Fruit fly (Drosophila melanogaster) whole organism, embryonic: ENCODE results near the gene CG5902.
A peak's percentile ranks its signal among the peaks of the same experiment; 100 is the strongest.

Experiments used
- Adf1 ChIP-seq: fragments of 200-800 bp; sonication (Bioruptor generic); IDR thresholded peaks from 2 replicates; pipeline ENCODE4 v1.3.6; 2022; ENCODE audit warnings: missing biosample characterization, missing genetic modification characterization
- CG10543 ChIP-seq: fragments of 200-800 bp; sonication (Bioruptor generic); optimal IDR thresholded peaks from 3 replicates; lab custom pipeline; 2017; ENCODE audit warnings: missing biosample characterization, mild to moderate bottlenecking, missing genetic modification characterization, moderate library complexity
- CG12391 ChIP-seq: fragments of 200-800 bp; sonication (Bioruptor generic); optimal IDR thresholded peaks from 3 replicates; lab custom pipeline; 2018; ENCODE audit warnings: missing biosample characterization, mild to moderate bottlenecking, missing genetic modification characterization, moderate library complexity
- CG16813 ChIP-seq: fragments of 200-800 bp; sonication (Bioruptor generic); IDR thresholded peaks from 3 replicates; pipeline ENCODE4 v1.3.6; 2022; ENCODE audit warnings: missing biosample characterization, missing genetic modification characterization; ENCODE audit not compliant: partially characterized antibody
- CG17802 ChIP-seq: fragments of 200-800 bp; sonication (Bioruptor generic); optimal IDR thresholded peaks from 2 replicates; lab custom pipeline; 2018; ENCODE audit warnings: missing biosample characterization, mild to moderate bottlenecking, missing genetic modification characterization, moderate library complexity
- CG1792 ChIP-seq: fragments of 200-800 bp; sonication (Bioruptor generic); optimal IDR thresholded peaks from 2 replicates; lab custom pipeline; 2016; ENCODE audit warnings: missing biosample characterization, missing genetic modification characterization
- CG2120 ChIP-seq: fragments of 200-800 bp; sonication (Bioruptor generic); optimal IDR thresholded peaks from 3 replicates; lab custom pipeline; 2016; ENCODE audit warnings: missing biosample characterization, missing genetic modification characterization
- CG34224 ChIP-seq: fragments of 200-800 bp; sonication (Bioruptor generic); IDR thresholded peaks from 3 replicates; pipeline ENCODE4 v1.3.6; 2022; ENCODE audit warnings: missing biosample characterization, missing genetic modification characterization; ENCODE audit not compliant: partially characterized antibody
- CG34422 ChIP-seq: fragments of 200-800 bp; sonication (Bioruptor generic); IDR thresholded peaks from 3 replicates; pipeline ENCODE4 v1.3.6; 2022; ENCODE audit warnings: missing biosample characterization, missing genetic modification characterization
- CG3838 ChIP-seq: fragments of 200-800 bp; sonication (Bioruptor generic); optimal IDR thresholded peaks from 3 replicates; lab custom pipeline; 2016; ENCODE audit warnings: missing biosample characterization, missing genetic modification characterization
- CG3847 ChIP-seq: fragments of 200-800 bp; sonication (Bioruptor generic); IDR thresholded peaks from 2 replicates; pipeline ENCODE4 v1.3.6; 2022; ENCODE audit warnings: missing biosample characterization, missing genetic modification characterization
- CG7839 ChIP-seq: fragments of 200-800 bp; sonication (Bioruptor generic); optimal IDR thresholded peaks from 3 replicates; lab custom pipeline; 2018; ENCODE audit warnings: missing biosample characterization, mild to moderate bottlenecking, missing genetic modification characterization, moderate library complexity
- CG9215 ChIP-seq: fragments of 200-800 bp; sonication (Bioruptor generic); IDR thresholded peaks from 2 replicates; pipeline ENCODE4 v1.3.6; 2022; ENCODE audit warnings: missing biosample characterization, missing genetic modification characterization
- CG9797 ChIP-seq: fragments of 200-800 bp; sonication (Bioruptor generic); optimal IDR thresholded peaks from 3 replicates; lab custom pipeline; 2018; ENCODE audit warnings: missing biosample characterization, mild to moderate bottlenecking, missing genetic modification characterization
- CG9817 ChIP-seq: fragments of 200-800 bp; sonication (Bioruptor generic); optimal IDR thresholded peaks from 2 replicates; lab custom pipeline; 2018; ENCODE audit warnings: missing biosample characterization, mild to moderate bottlenecking, missing genetic modification characterization, moderate library complexity
- CoRest ChIP-seq: fragments of 200-800 bp; sonication (Bioruptor generic); optimal IDR thresholded peaks from 3 replicates; lab custom pipeline; 2018; ENCODE audit warnings: missing biosample characterization, mild to moderate bottlenecking, missing genetic modification characterization, moderate library complexity
- Dad ChIP-seq: fragments of 200-800 bp; sonication (Bioruptor generic); optimal IDR thresholded peaks from 3 replicates; lab custom pipeline; 2016; ENCODE audit warnings: missing biosample characterization, missing genetic modification characterization
- Dp ChIP-seq: fragments of 200-800 bp; sonication (Bioruptor generic); optimal IDR thresholded peaks from 2 replicates; lab custom pipeline; 2018; ENCODE audit warnings: missing biosample characterization, mild to moderate bottlenecking, missing genetic modification characterization, moderate library complexity
- E2f2 ChIP-seq: fragments of 200-800 bp; sonication (Bioruptor generic); IDR thresholded peaks from 2 replicates; pipeline ENCODE4 v1.3.6; 2022; ENCODE audit warnings: missing biosample characterization, missing genetic modification characterization
- HLH54F ChIP-seq: fragments of 200-800 bp; sonication (Bioruptor generic); optimal IDR thresholded peaks from 3 replicates; lab custom pipeline; 2016; ENCODE audit warnings: missing biosample characterization, missing genetic modification characterization
- HmgZ ChIP-seq: fragments of 200-800 bp; sonication (Bioruptor generic); optimal IDR thresholded peaks from 2 replicates; lab custom pipeline; 2018; ENCODE audit warnings: missing biosample characterization, mild to moderate bottlenecking, missing genetic modification characterization
- Mad ChIP-seq: fragments of 200-800 bp; sonication (Bioruptor generic); optimal IDR thresholded peaks from 2 replicates; lab custom pipeline; 2016; ENCODE audit warnings: missing biosample characterization, missing genetic modification characterization
- Max ChIP-seq: fragments of 200-800 bp; sonication (Bioruptor generic); optimal IDR thresholded peaks from 2 replicates; lab custom pipeline; 2016; ENCODE audit warnings: missing biosample characterization, mild to moderate bottlenecking, missing genetic modification characterization
- Neu2 ChIP-seq: fragments of 200-800 bp; sonication (Bioruptor generic); optimal IDR thresholded peaks from 3 replicates; lab custom pipeline; 2016; ENCODE audit warnings: missing biosample characterization, missing genetic modification characterization, borderline replicate concordance
- Nf-YC ChIP-seq: fragments of 200-800 bp; optimal IDR thresholded peaks from 3 replicates; lab custom pipeline; 2019; ENCODE audit warnings: missing biosample characterization, mild to moderate bottlenecking, missing genetic modification characterization, moderate library complexity
- Sin3A ChIP-seq: fragments of >200 bp; optimal IDR thresholded peaks from 2 replicates; lab custom pipeline; 2018
- Six4 ChIP-seq: fragments of 200-800 bp; sonication (Bioruptor generic); optimal IDR thresholded peaks from 2 replicates; lab custom pipeline; 2016; ENCODE audit warnings: missing biosample characterization, missing genetic modification characterization
- Stat92E ChIP-seq, 3 experiments: fragments of >200 bp in 2 of 3; fragments of 200-800 bp in 1 of 3; sonication (Bioruptor generic) in 1 of 3; optimal IDR thresholded peaks; 2 replicates each; lab custom pipeline; 2017 to 2019; ENCODE audit warnings: missing biosample characterization in 3 of 3, missing genetic modification characterization in 3 of 3, mild to moderate bottlenecking in 1 of 3, moderate library complexity in 1 of 3
- TFAM ChIP-seq: fragments of 200-800 bp; sonication (Bioruptor generic); optimal IDR thresholded peaks from 2 replicates; lab custom pipeline; 2017; ENCODE audit warnings: missing biosample characterization, missing genetic modification characterization, inconsistent platforms
- Taf1 ChIP-seq: fragments of 200-800 bp; sonication (Bioruptor generic); IDR thresholded peaks from 2 replicates; pipeline ENCODE4 v1.3.6; 2022; ENCODE audit warnings: missing biosample characterization, missing genetic modification characterization
- ara ChIP-seq: fragments of 200-800 bp; sonication (Bioruptor generic); IDR thresholded peaks from 2 replicates; pipeline ENCODE4 v1.3.6; 2022; ENCODE audit warnings: missing biosample characterization, missing genetic modification characterization
- bsh ChIP-seq, 2 experiments: fragments of 200-800 bp; sonication (Bioruptor generic); optimal IDR thresholded peaks; 2 replicates each; lab custom pipeline; 2017 to 2018; ENCODE audit warnings: mild to moderate bottlenecking in 2 of 2, missing biosample characterization in 2 of 2, missing genetic modification characterization in 2 of 2, moderate library complexity in 1 of 2
- ci ChIP-seq: fragments of 200-800 bp; sonication (Bioruptor generic); IDR thresholded peaks from 3 replicates; pipeline ENCODE4 v1.3.6; 2022; ENCODE audit warnings: missing biosample characterization, missing genetic modification characterization
- ems ChIP-seq: fragments of 200-800 bp; sonication (Bioruptor generic); optimal IDR thresholded peaks from 3 replicates; lab custom pipeline; 2016; ENCODE audit warnings: missing biosample characterization, missing genetic modification characterization
- gem ChIP-seq: fragments of 200-800 bp; sonication (Bioruptor generic); optimal IDR thresholded peaks from 2 replicates; lab custom pipeline; 2019; ENCODE audit warnings: missing biosample characterization, mild to moderate bottlenecking, missing genetic modification characterization, moderate library complexity
- gfzf ChIP-seq: fragments of 200-800 bp; sonication (Bioruptor generic); optimal IDR thresholded peaks from 2 replicates; lab custom pipeline; 2016; ENCODE audit warnings: missing biosample characterization, mild to moderate bottlenecking, missing genetic modification characterization, moderate library complexity
- h ChIP-seq: fragments of >200 bp; optimal IDR thresholded peaks from 2 replicates; lab custom pipeline; 2017
- insv ChIP-seq, 2 experiments: fragments of 200-800 bp; sonication (Bioruptor generic); optimal IDR thresholded peaks; 3 replicates each; lab custom pipeline; 2016 to 2018; ENCODE audit warnings: missing biosample characterization in 2 of 2, missing genetic modification characterization in 2 of 2
- kni ChIP-seq: fragments of 200-800 bp; sonication (Bioruptor generic); optimal IDR thresholded peaks from 3 replicates; lab custom pipeline; 2017; ENCODE audit warnings: mild to moderate bottlenecking, missing biosample characterization, missing genetic modification reagents, missing genetic modification characterization
- lbe ChIP-seq: fragments of 200-800 bp; sonication (Bioruptor generic); optimal IDR thresholded peaks from 2 replicates; lab custom pipeline; 2016; ENCODE audit warnings: missing biosample characterization, mild to moderate bottlenecking, missing genetic modification characterization
- lola ChIP-seq, 3 experiments: fragments of >200 bp in 2 of 3; fragments of 200-800 bp in 1 of 3; sonication (Bioruptor generic) in 1 of 3; optimal IDR thresholded peaks; 2 replicates each; lab custom pipeline; 2017 to 2019; ENCODE audit warnings: missing biosample characterization in 3 of 3, missing genetic modification characterization in 3 of 3, mild to moderate bottlenecking in 1 of 3, moderate library complexity in 1 of 3
- pho ChIP-seq: fragments of 200-800 bp; sonication (Bioruptor generic); optimal IDR thresholded peaks from 2 replicates; lab custom pipeline; 2016; ENCODE audit warnings: missing biosample characterization, missing genetic modification characterization
- phol ChIP-seq: fragments of 200-800 bp; sonication (Bioruptor generic); optimal IDR thresholded peaks from 3 replicates; lab custom pipeline; 2018; ENCODE audit warnings: missing biosample characterization, mild to moderate bottlenecking, missing genetic modification characterization, moderate library complexity
- pzg ChIP-seq: fragments of 200-800 bp; sonication (Bioruptor generic); optimal IDR thresholded peaks from 3 replicates; lab custom pipeline; 2018; ENCODE audit warnings: missing biosample characterization, mild to moderate bottlenecking, missing genetic modification characterization, moderate library complexity
- sens ChIP-seq: fragments of 200-800 bp; sonication (Bioruptor generic); peaks from one replicate; lab custom pipeline; 2016; ENCODE audit warnings: missing biosample characterization, missing genetic modification characterization
- sqz ChIP-seq: fragments of 200-800 bp; sonication (Bioruptor generic); optimal IDR thresholded peaks from 3 replicates; lab custom pipeline; 2018; ENCODE audit warnings: missing biosample characterization, mild to moderate bottlenecking, missing genetic modification characterization
- stwl ChIP-seq: fragments of 200-800 bp; sonication (Bioruptor generic); optimal IDR thresholded peaks from 3 replicates; lab custom pipeline; 2018; ENCODE audit warnings: missing biosample characterization, mild to moderate bottlenecking, missing genetic modification characterization, moderate library complexity
- tup ChIP-seq: fragments of 200-800 bp; sonication (Bioruptor generic); optimal IDR thresholded peaks from 2 replicates; lab custom pipeline; 2016; ENCODE audit warnings: missing biosample characterization, mild to moderate bottlenecking, missing genetic modification characterization, moderate library complexity
- zen ChIP-seq: fragments of 200-800 bp; sonication (Bioruptor generic); optimal IDR thresholded peaks from 3 replicates; lab custom pipeline; 2018; ENCODE audit warnings: missing biosample characterization, mild to moderate bottlenecking, missing genetic modification characterization, moderate library complexity

Gene CG5902

dm6 chr3R:24031825-24032523, 45.5 kb downstream of the CG5902 start, which contains the start of the genes KrT95D and Mettl3 (continued):
- peak; percentile 10 for TF ChIP-seq Dad (GFP tag; lab: Kevin White, UChicago)
- TF ChIP-seq CG2120 (GFP tag; lab: Kevin White, UChicago) = peak; percentile 30
- TF ChIP-seq CG34422 = peak; percentile 77; the same call in 1 of the 3 replicates
- TF ChIP-seq Neu2 = no peak
- TF ChIP-seq HLH54F (GFP tag; lab: Kevin White, UChicago) = no peak
- peak; percentile 12 for TF ChIP-seq CG10543 (GFP tag; lab: Kevin White, UChicago)
- TF ChIP-seq sqz (GFP tag; lab: Kevin White, UChicago) = peak; percentile 99
- TF ChIP-seq ems (GFP tag; lab: Kevin White, UChicago) = no peak
- TF ChIP-seq Taf1 (GFP tag; lab: Robert Waterston, UW) = no peak
- peak; percentile 96 for TF ChIP-seq CG9797 (GFP tag; lab: Kevin White, UChicago)
- peak; percentile 56 for TF ChIP-seq E2f2
- TF ChIP-seq CG7839 (tag; lab: Kevin White, UChicago) = peak; percentile 10
- peak; percentile 24; the same call in 2 of the 3 replicates for TF ChIP-seq CG16813 (GFP tag; lab: Robert Waterston, UW)
- peak; percentile 91 for TF ChIP-seq gfzf (GFP tag; lab: Kevin White, UChicago)
- no peak for TF ChIP-seq bsh (GFP tag; optimal IDR thresholded peaks at IDR 0.05; lab: Kevin White, UChicago)
- no peak for TF ChIP-seq ci (GFP tag; lab: Robert Waterston, UW)
- TF ChIP-seq Sin3A (lab: Kevin White, UChicago) = peak; percentile 81
- no peak for TF ChIP-seq tup (GFP tag; lab: Kevin White, UChicago)
- peak; percentile 35 for TF ChIP-seq HmgZ (tag; lab: Kevin White, UChicago)
- no peak for TF ChIP-seq CG9817 (tag; lab: Kevin White, UChicago)
- peak in 1 of 3 experiments; percentile 19 for TF ChIP-seq lola (GFP tag; optimal IDR thresholded peaks at IDR 0.05; lab: Kevin White, UChicago)
- TF ChIP-seq CG1792 (GFP tag; lab: Kevin White, UChicago) = peak; percentile 6
- no peak for TF ChIP-seq Adf1 (GFP tag; lab: Robert Waterston, UW)
- no peak for TF ChIP-seq CG3838
- peak; percentile 27 for TF ChIP-seq Nf-YC (tag; lab: Kevin White, UChicago)
- peak; percentile 46 for TF ChIP-seq Max (GFP tag; lab: Kevin White, UChicago)
- TF ChIP-seq Dp (GFP tag; lab: Kevin White, UChicago) = peak; percentile 45
- TF ChIP-seq sens = peak; percentile 83
- TF ChIP-seq CoRest (tag; lab: Kevin White, UChicago) = peak; percentile 41
- TF ChIP-seq CG12391 (tag; lab: Kevin White, UChicago) = peak; percentile 50
- TF ChIP-seq lbe (GFP tag; lab: Kevin White, UChicago) = peak; percentile 63
- TF ChIP-seq CG34224 (GFP tag; lab: Robert Waterston, UW) = peak; percentile 30; the same call in 1 of the 3 replicates
- no peak for TF ChIP-seq CG17802 (tag; lab: Kevin White, UChicago)
- peak; percentile 93 for TF ChIP-seq stwl (tag; lab: Kevin White, UChicago)
- peak; percentile 56 for TF ChIP-seq phol
- peak; percentile 11 for TF ChIP-seq kni (GFP tag; lab: Kevin White, UChicago)
- TF ChIP-seq gem (tag; lab: Kevin White, UChicago) = peak; percentile 32
- TF ChIP-seq Stat92E (GFP tag; optimal IDR thresholded peaks at IDR 0.05; lab: Kevin White, UChicago) = peak in 1 of 3 experiments; percentile 47
- TF ChIP-seq TFAM (GFP tag; lab: Kevin White, UChicago) = no peak
- TF ChIP-seq insv (GFP tag; optimal IDR thresholded peaks at IDR 0.05; lab: Kevin White, UChicago) = peak in 1 of 2 experiments; percentile 22
- TF ChIP-seq h (lab: Kevin White, UChicago) = no peak
- TF ChIP-seq Six4 (GFP tag; lab: Kevin White, UChicago) = no peak
- peak; percentile 0 for TF ChIP-seq zen
- TF ChIP-seq CG3847 (GFP tag; lab: Robert Waterston, UW) = peak; percentile 30; the same call in 1 of the 2 replicates
- TF ChIP-seq CG9215 (GFP tag; lab: Robert Waterston, UW) = no peak
- TF ChIP-seq Mad = no peak
- peak; percentile 80 for TF ChIP-seq pzg (GFP tag; lab: Kevin White, UChicago)
- peak; percentile 14 for TF ChIP-seq pho (GFP tag; lab: Kevin White, UChicago)
- 0 out of 2 replicates have a peak, but pooled peaks have one; percentile 17 for TF ChIP-seq ara
